Worm (Caenorhabditis elegans): Measurements from ENCODE around the gene K09A9.8.

- no peak for TF ChIP-seq unc-62 (GFP tag; optimal IDR thresholded peaks at IDR 0.05)
- TF ChIP-seq sea-2 (GFP tag; optimal IDR thresholded peaks at IDR 0.05): no peak
- TF ChIP-seq pqm-1 (tag; optimal IDR thresholded peaks at IDR 0.05): peak; percentile 97
- peak; percentile 89 for TF ChIP-seq fos-1 (tag; optimal IDR thresholded peaks at IDR 0.05)
- TF ChIP-seq ama-1 (optimal IDR thresholded peaks at IDR 0.05): peak; percentile 85
- peak; percentile 91 for TF ChIP-seq pha-4 (tag; optimal IDR thresholded peaks at IDR 0.05)
Observed at ce11 chrX:15610527-15611091, 13.6 kb upstream of the K09A9.8 start.
